Worm (Caenorhabditis elegans) whole organism, mixed stage, embryonic: Measurements from ENCODE around the gene F26D10.13.

Experiments used
- M03D4.4 ChIP-seq: sonication (generic microtip); optimal IDR thresholded peaks from 2 replicates; lab custom pipeline; 2017; ENCODE audit warnings: mild to moderate bottlenecking, missing genetic modification characterization, missing compliant biosample characterization
- ces-1 ChIP-seq: fragments of 150-350 bp; optimal IDR thresholded peaks from 2 replicates; lab custom pipeline; 2014; ENCODE audit warnings: missing biosample characterization, missing genetic modification reagents, missing genetic modification characterization
- cnd-1 ChIP-seq: fragments of 200-800 bp; sonication (Bioruptor generic); optimal IDR thresholded peaks from 2 replicates; lab custom pipeline; 2018; ENCODE audit warnings: mild to moderate bottlenecking, missing genetic modification characterization, missing compliant biosample characterization
- elt-3 ChIP-seq: fragments of 150-350 bp; optimal IDR thresholded peaks from 2 replicates; lab custom pipeline; 2014; ENCODE audit warnings: missing biosample characterization, missing genetic modification characterization
- ham-2 ChIP-seq: fragments of 200-800 bp; sonication (Bioruptor generic); optimal IDR thresholded peaks from 2 replicates; lab custom pipeline; 2018; ENCODE audit warnings: mild to moderate bottlenecking, missing genetic modification characterization, missing compliant biosample characterization
- nhr-28 ChIP-seq: fragments of 150-350 bp; optimal IDR thresholded peaks from 2 replicates; lab custom pipeline; 2014; ENCODE audit warnings: missing biosample characterization, missing genetic modification characterization
- snpc-4 ChIP-seq: fragments of 150-350 bp; optimal IDR thresholded peaks from 2 replicates; lab custom pipeline; 2014; ENCODE audit warnings: missing biosample characterization, missing genetic modification characterization
- unc-39 ChIP-seq: fragments of 150-350 bp; optimal IDR thresholded peaks from 2 replicates; lab custom pipeline; 2014; ENCODE audit warnings: missing biosample characterization, missing genetic modification characterization

DNA sequence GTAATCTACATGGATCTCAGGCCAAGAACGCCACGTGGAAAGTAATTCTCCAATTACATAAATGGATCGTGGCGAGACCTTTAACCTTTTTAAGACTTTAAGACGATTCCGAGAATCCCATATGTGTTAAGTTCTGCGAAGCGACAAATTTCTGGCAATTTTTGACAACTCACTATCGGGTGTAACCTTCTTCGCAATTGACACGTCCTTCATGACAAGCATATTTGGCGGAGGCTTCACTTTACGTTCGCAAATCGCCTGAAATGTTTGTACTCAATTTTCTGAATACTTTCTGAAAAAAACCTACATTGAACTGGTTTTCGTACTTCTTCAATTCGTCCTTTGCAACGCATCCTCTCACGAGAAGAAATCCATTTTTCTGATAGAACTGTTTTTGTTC is 5.8 kb downstream of the F26D10.13 start:
- TF ChIP-seq unc-39 (tag; lab: Kevin White, UChicago) (no peak), nhr-28 (tag; lab: Kevin White, UChicago) (no peak), snpc-4 (tag; lab: Kevin White, UChicago) (no peak), ham-2 (GFP tag; lab: Kevin White, UChicago) (no peak), elt-3 (tag; lab: Kevin White, UChicago) (no peak), ces-1 (GFP tag; lab: Kevin White, UChicago) (no peak), cnd-1 (tag; lab: Kevin White, UChicago) (no peak), M03D4.4 (no peak)
